Fruit fly (Drosophila melanogaster) whole organism, pupa: ENCODE measurements around the gene Pdxk.

Experiments
- CG10348 ChIP-seq: fragments of 200-800 bp; sonication (Bioruptor generic); IDR thresholded peaks from 2 replicates; pipeline ENCODE4 v1.3.6; 2022; ENCODE audit warnings: missing biosample characterization, missing genetic modification characterization
- CG12605 ChIP-seq: fragments of 200-800 bp; sonication (Bioruptor generic); IDR thresholded peaks from 2 replicates; pipeline ENCODE4 v1.3.6; 2022; ENCODE audit warnings: missing biosample characterization, missing genetic modification characterization
- CG13204 ChIP-seq: fragments of 200-800 bp; sonication (Bioruptor generic); optimal IDR thresholded peaks from 2 replicates; lab custom pipeline; 2018; ENCODE audit warnings: missing biosample characterization, mild to moderate bottlenecking, missing genetic modification characterization, moderate library complexity
- CG14655 ChIP-seq: fragments of 200-800 bp; sonication (Bioruptor generic); optimal IDR thresholded peaks from 3 replicates; lab custom pipeline; 2017; ENCODE audit warnings: mild to moderate bottlenecking, missing biosample characterization, missing genetic modification reagents, missing genetic modification characterization
- CG15710 ChIP-seq: fragments of 200-800 bp; sonication (Bioruptor generic); optimal IDR thresholded peaks from 2 replicates; lab custom pipeline; 2018; ENCODE audit warnings: missing biosample characterization, mild to moderate bottlenecking, missing genetic modification characterization, moderate library complexity
- CG17806 ChIP-seq: fragments of 200-800 bp; sonication (Bioruptor generic); optimal IDR thresholded peaks from 2 replicates; lab custom pipeline; 2018; ENCODE audit warnings: missing biosample characterization, mild to moderate bottlenecking, missing genetic modification characterization, moderate library complexity
- CG32121 ChIP-seq: fragments of 200-800 bp; sonication (Bioruptor generic); IDR thresholded peaks from 2 replicates; pipeline ENCODE4 v1.3.6; 2022; ENCODE audit warnings: missing biosample characterization, missing genetic modification characterization
- CG34367 ChIP-seq: fragments of 200-800 bp; sonication (Bioruptor generic); optimal IDR thresholded peaks from 2 replicates; lab custom pipeline; 2018; ENCODE audit warnings: missing biosample characterization, mild to moderate bottlenecking, missing genetic modification characterization
- CG4496 ChIP-seq: fragments of 200-800 bp; sonication (Bioruptor generic); IDR thresholded peaks from 3 replicates; pipeline ENCODE4 v1.3.6; 2022; ENCODE audit warnings: missing biosample characterization, missing genetic modification characterization
- CG8159 ChIP-seq: fragments of 200-800 bp; sonication (Bioruptor generic); optimal IDR thresholded peaks from 3 replicates; lab custom pipeline; 2018; ENCODE audit warnings: missing biosample characterization, mild to moderate bottlenecking, missing genetic modification characterization, moderate library complexity
- CG8301 ChIP-seq: fragments of 200-800 bp; sonication (Bioruptor generic); optimal IDR thresholded peaks from 2 replicates; lab custom pipeline; 2018; ENCODE audit warnings: missing biosample characterization, mild to moderate bottlenecking, missing genetic modification characterization
- CG9948 ChIP-seq: fragments of 200-800 bp; sonication (Bioruptor generic); optimal IDR thresholded peaks from 2 replicates; lab custom pipeline; 2018; ENCODE audit warnings: missing biosample characterization, mild to moderate bottlenecking, missing genetic modification characterization, moderate library complexity
- D1 ChIP-seq: fragments of 200-800 bp; sonication (Bioruptor generic); optimal IDR thresholded peaks from 2 replicates; lab custom pipeline; 2018; ENCODE audit warnings: missing biosample characterization, mild to moderate bottlenecking, missing genetic modification characterization, moderate library complexity
- EcR ChIP-seq: fragments of 200-800 bp; sonication (Bioruptor generic); optimal IDR thresholded peaks from 3 replicates; lab custom pipeline; 2019; ENCODE audit warnings: missing biosample characterization, missing genetic modification characterization, mild to moderate bottlenecking, moderate library complexity, missing genetic modification reagents
- Ets98B ChIP-seq: fragments of 200-800 bp; sonication (Bioruptor generic); IDR thresholded peaks from 2 replicates; pipeline ENCODE4 v1.3.6; 2022; ENCODE audit warnings: missing biosample characterization, missing genetic modification characterization
- Pif1A ChIP-seq: fragments of 200-800 bp; sonication (Bioruptor generic); optimal IDR thresholded peaks from 3 replicates; lab custom pipeline; 2016; ENCODE audit warnings: missing biosample characterization, missing genetic modification characterization
- Pif1B ChIP-seq: fragments of 200-800 bp; sonication (Bioruptor generic); optimal IDR thresholded peaks from 3 replicates; lab custom pipeline; 2016; ENCODE audit warnings: missing biosample characterization, missing genetic modification characterization
- Snoo ChIP-seq: fragments of 200-800 bp; sonication (Bioruptor generic); optimal IDR thresholded peaks from 3 replicates; lab custom pipeline; 2017; ENCODE audit warnings: missing biosample characterization, mild to moderate bottlenecking, missing genetic modification characterization, inconsistent platforms
- fd96Ca ChIP-seq: fragments of 200-800 bp; sonication (Bioruptor generic); IDR thresholded peaks from 3 replicates; pipeline ENCODE4 v1.3.6; 2022; ENCODE audit warnings: missing biosample characterization, missing genetic modification characterization
- gl ChIP-seq: fragments of 200-800 bp; sonication (Bioruptor generic); optimal IDR thresholded peaks from 2 replicates; lab custom pipeline; 2018; ENCODE audit warnings: missing biosample characterization, mild to moderate bottlenecking, missing genetic modification characterization
- rn ChIP-seq: fragments of 200-800 bp; sonication (Bioruptor generic); IDR thresholded peaks from 2 replicates; pipeline ENCODE4 v1.3.6; 2022; ENCODE audit warnings: missing biosample characterization, missing genetic modification characterization

Pdxk gene

dm6 chr3L:9391340-9391980 lies 31.3 kb downstream of the Pdxk start:
- TF ChIP-seq CG9948 (tag; lab: Kevin White, UChicago) (no peak), EcR (GFP tag; lab: Kevin White, UChicago) (peak; percentile 33)

- no peak for TF ChIP-seq CG13204
These were observed 35.9 kb downstream of the Pdxk start for dm6 chr3L:9396038-9396437.

dm6 chr3L:9396704-9397103 lies 36.6 kb downstream of the Pdxk start:
- TF ChIP-seq Snoo (tag; lab: Kevin White, UChicago), result no peak
- TF ChIP-seq Pif1A (GFP tag; lab: Kevin White, UChicago), result no peak
- no peak for TF ChIP-seq CG4496 (GFP tag; lab: Robert Waterston, UW)
- TF ChIP-seq EcR (GFP tag; lab: Kevin White, UChicago), result peak; percentile 33
- TF ChIP-seq rn (GFP tag; lab: Robert Waterston, UW), result no peak
- TF ChIP-seq CG12605 (GFP tag; lab: Robert Waterston, UW), result peak; percentile 30; the same call in 1 of the 2 replicates

dm6 chr3L:9397156-9397555 lies 37.0 kb downstream of the Pdxk start:
- peak; percentile 22 for TF ChIP-seq CG14655 (GFP tag; lab: Kevin White, UChicago)
- peak; percentile 29 for TF ChIP-seq Pif1A (GFP tag; lab: Kevin White, UChicago)
- TF ChIP-seq CG15710 (tag; lab: Kevin White, UChicago), result no peak
- no peak for TF ChIP-seq CG8301 (tag; lab: Kevin White, UChicago)
- TF ChIP-seq rn (GFP tag; lab: Robert Waterston, UW), result no peak
- no peak for TF ChIP-seq Ets98B (GFP tag; lab: Robert Waterston, UW)
- peak; percentile 51; the same call in 1 of the 2 replicates for TF ChIP-seq CG32121 (GFP tag; lab: Robert Waterston, UW)
- TF ChIP-seq CG9948 (tag; lab: Kevin White, UChicago), result no peak
- peak; percentile 49 for TF ChIP-seq gl (tag; lab: Kevin White, UChicago)
- TF ChIP-seq CG17806 (tag; lab: Kevin White, UChicago), result no peak
- TF ChIP-seq CG4496 (GFP tag; lab: Robert Waterston, UW), result peak; percentile 54; the same call in 1 of the 3 replicates
- TF ChIP-seq Pif1B (GFP tag; lab: Kevin White, UChicago), result peak; percentile 12

dm6 chr3L:9398028-9398427 lies 37.9 kb downstream of the Pdxk start:
- TF ChIP-seq Ets98B (GFP tag; lab: Robert Waterston, UW) (no peak), CG9948 (tag; lab: Kevin White, UChicago) (no peak), fd96Ca (GFP tag; lab: Robert Waterston, UW) (no peak), Snoo (tag; lab: Kevin White, UChicago) (no peak), CG14655 (GFP tag; lab: Kevin White, UChicago) (no peak), CG34367 (tag; lab: Kevin White, UChicago) (no peak), CG12605 (GFP tag; lab: Robert Waterston, UW) (no peak), Pif1A (GFP tag; lab: Kevin White, UChicago) (no peak), CG13204 (no peak), CG8159 (no peak)
- TF ChIP-seq, all 21 proteins: peak for 0

- peak; percentile 3 for TF ChIP-seq D1 (tag; lab: Kevin White, UChicago)
- TF ChIP-seq CG15710 (tag; lab: Kevin White, UChicago), result peak; percentile 9
- TF ChIP-seq CG10348 (GFP tag; lab: Robert Waterston, UW), result no peak
- TF ChIP-seq CG17806 (tag; lab: Kevin White, UChicago), result peak; percentile 1
- 0 out of 2 replicates have a peak, but pooled peaks have one; percentile 46 for TF ChIP-seq Ets98B (GFP tag; lab: Robert Waterston, UW)
- TF ChIP-seq CG4496 (GFP tag; lab: Robert Waterston, UW), result peak; percentile 50; the same call in 1 of the 3 replicates
- TF ChIP-seq CG34367 (tag; lab: Kevin White, UChicago), result no peak
- TF ChIP-seq CG12605 (GFP tag; lab: Robert Waterston, UW), result 0 out of 2 replicates have a peak, but pooled peaks have one; percentile 46
- peak; percentile 29 for TF ChIP-seq Snoo (tag; lab: Kevin White, UChicago)
- TF ChIP-seq CG8301 (tag; lab: Kevin White, UChicago), result no peak
- TF ChIP-seq CG9948 (tag; lab: Kevin White, UChicago), result peak; percentile 17
- TF ChIP-seq EcR (GFP tag; lab: Kevin White, UChicago), result peak; percentile 86
- TF ChIP-seq CG32121 (GFP tag; lab: Robert Waterston, UW), result peak; percentile 35; the same call in 1 of the 2 replicates
- peak; percentile 20 for TF ChIP-seq CG8159
These were observed 38.4 kb downstream of the Pdxk start for dm6 chr3L:9398435-9398981.
